Fruit fly (Drosophila melanogaster): ENCODE measurements around the gene Sms.

Sms gene

dm6 chr3L:12277054-12277879 lies at the start of gene Sms, which contains the start of gene INPP5E:
TSS of gene Sms (minus strand) at chr3L:12277251.
TSS of gene INPP5E (plus strand) at chr3L:12277655.
- TF ChIP-seq Myc (optimal IDR thresholded peaks at IDR 0.05) = no peak
- no peak for TF ChIP-seq Sin3A (optimal IDR thresholded peaks at IDR 0.05)

dm6 chr3L:12319782-12320181 lies 42.7 kb upstream of the Sms start:
- TF ChIP-seq psq (optimal IDR thresholded peaks at IDR 0.05) (no peak), Myc (optimal IDR thresholded peaks at IDR 0.05) (no peak), Sin3A (optimal IDR thresholded peaks at IDR 0.05) (no peak), h (optimal IDR thresholded peaks at IDR 0.05) (no peak), insv (optimal IDR thresholded peaks at IDR 0.05) (no peak), ttk (optimal IDR thresholded peaks at IDR 0.05) (no peak)

- no peak for TF ChIP-seq h (optimal IDR thresholded peaks at IDR 0.05)
- TF ChIP-seq insv (optimal IDR thresholded peaks at IDR 0.05) = no peak
- no peak for TF ChIP-seq Sin3A (optimal IDR thresholded peaks at IDR 0.05)
- TF ChIP-seq psq (optimal IDR thresholded peaks at IDR 0.05) = no peak
- TF ChIP-seq Myc (optimal IDR thresholded peaks at IDR 0.05) = no peak
These were observed 36.2 kb upstream of the Sms start for dm6 chr3L:12313280-12313679.

- TF ChIP-seq psq (optimal IDR thresholded peaks at IDR 0.05) = no peak
- no peak for TF ChIP-seq ttk (optimal IDR thresholded peaks at IDR 0.05)
- no peak for TF ChIP-seq insv (optimal IDR thresholded peaks at IDR 0.05)
- no peak for TF ChIP-seq h (optimal IDR thresholded peaks at IDR 0.05)
- no peak for TF ChIP-seq Sin3A (optimal IDR thresholded peaks at IDR 0.05)
- TF ChIP-seq Myc (optimal IDR thresholded peaks at IDR 0.05) = no peak
These were observed 33.5 kb upstream of the Sms start, which contains the start of gene CG44355 for dm6 chr3L:12310505-12310904. TSS of gene CG44355 (plus strand) at chr3L:12310805.

dm6 chr3L:12305896-12306295 lies 28.8 kb upstream of the Sms start:
- TF ChIP-seq psq (optimal IDR thresholded peaks at IDR 0.05) (no peak), h (optimal IDR thresholded peaks at IDR 0.05) (no peak), ttk (optimal IDR thresholded peaks at IDR 0.05) (no peak), Sin3A (optimal IDR thresholded peaks at IDR 0.05) (no peak), Myc (optimal IDR thresholded peaks at IDR 0.05) (no peak), insv (optimal IDR thresholded peaks at IDR 0.05) (no peak)

dm6 chr3L:12298092-12298491 lies 21.0 kb upstream of the Sms start:
- no peak for TF ChIP-seq psq (optimal IDR thresholded peaks at IDR 0.05)
- TF ChIP-seq insv (optimal IDR thresholded peaks at IDR 0.05) = no peak
- no peak for TF ChIP-seq h (optimal IDR thresholded peaks at IDR 0.05)
- TF ChIP-seq ttk (optimal IDR thresholded peaks at IDR 0.05) = no peak
- TF ChIP-seq Myc (optimal IDR thresholded peaks at IDR 0.05) = no peak
- TF ChIP-seq Sin3A (optimal IDR thresholded peaks at IDR 0.05) = no peak

- no peak for TF ChIP-seq psq (optimal IDR thresholded peaks at IDR 0.05)
- TF ChIP-seq Myc (optimal IDR thresholded peaks at IDR 0.05) = no peak
- no peak for TF ChIP-seq insv (optimal IDR thresholded peaks at IDR 0.05)
- TF ChIP-seq h (optimal IDR thresholded peaks at IDR 0.05) = no peak
- TF ChIP-seq Sin3A (optimal IDR thresholded peaks at IDR 0.05) = no peak
- no peak for TF ChIP-seq ttk (optimal IDR thresholded peaks at IDR 0.05)
These were observed 19.0 kb upstream of the Sms start, which contains the start of gene CG4328 for dm6 chr3L:12296073-12296527. TSS of gene CG4328 (minus strand) at chr3L:12296123.

dm6 chr3L:12294602-12295001 lies 17.6 kb upstream of the Sms start:
- TF ChIP-seq ttk (optimal IDR thresholded peaks at IDR 0.05) (no peak), Myc (optimal IDR thresholded peaks at IDR 0.05) (no peak), Sin3A (optimal IDR thresholded peaks at IDR 0.05) (no peak), psq (optimal IDR thresholded peaks at IDR 0.05) (no peak), insv (optimal IDR thresholded peaks at IDR 0.05) (no peak), h (optimal IDR thresholded peaks at IDR 0.05) (no peak)

dm6 chr3L:12290556-12290955 lies 13.5 kb upstream of the Sms start:
- TF ChIP-seq ttk (optimal IDR thresholded peaks at IDR 0.05) = no peak
- TF ChIP-seq psq (optimal IDR thresholded peaks at IDR 0.05) = no peak
- TF ChIP-seq h (optimal IDR thresholded peaks at IDR 0.05) = no peak
- no peak for TF ChIP-seq Myc (optimal IDR thresholded peaks at IDR 0.05)

- TF ChIP-seq ttk (optimal IDR thresholded peaks at IDR 0.05) (no peak), h (optimal IDR thresholded peaks at IDR 0.05) (no peak), psq (optimal IDR thresholded peaks at IDR 0.05) (no peak), Sin3A (optimal IDR thresholded peaks at IDR 0.05) (no peak), insv (optimal IDR thresholded peaks at IDR 0.05) (no peak), Myc (optimal IDR thresholded peaks at IDR 0.05) (no peak)
These were observed 12.6 kb upstream of the Sms start for dm6 chr3L:12289664-12290063.

dm6 chr3L:12287370-12287769 lies 10.3 kb upstream of the Sms start:
- no peak for TF ChIP-seq h (optimal IDR thresholded peaks at IDR 0.05)
- TF ChIP-seq insv (optimal IDR thresholded peaks at IDR 0.05) = no peak
- TF ChIP-seq psq (optimal IDR thresholded peaks at IDR 0.05) = no peak
- no peak for TF ChIP-seq Myc (optimal IDR thresholded peaks at IDR 0.05)
- TF ChIP-seq Sin3A (optimal IDR thresholded peaks at IDR 0.05) = no peak
- no peak for TF ChIP-seq ttk (optimal IDR thresholded peaks at IDR 0.05)

- no peak for TF ChIP-seq insv (optimal IDR thresholded peaks at IDR 0.05)
- TF ChIP-seq Myc (optimal IDR thresholded peaks at IDR 0.05) = no peak
- TF ChIP-seq psq (optimal IDR thresholded peaks at IDR 0.05) = no peak
These were observed 833 bp upstream of the Sms start for dm6 chr3L:12277880-12278287.

dm6 chr3L:12276495-12276894 lies 556 bp downstream of the Sms start:
- TF ChIP-seq h (optimal IDR thresholded peaks at IDR 0.05) (no peak), insv (optimal IDR thresholded peaks at IDR 0.05) (no peak), ttk (optimal IDR thresholded peaks at IDR 0.05) (no peak), Sin3A (optimal IDR thresholded peaks at IDR 0.05) (no peak), Myc (optimal IDR thresholded peaks at IDR 0.05) (no peak), psq (optimal IDR thresholded peaks at IDR 0.05) (no peak)

Data from Kc167 (cell line).